Worm (Caenorhabditis elegans) whole organism, mixed stage, embryonic: ENCODE data around the gene M163.7.

ENCODE experiments used
- M03D4.4 ChIP-seq: sonication (generic microtip); optimal IDR thresholded peaks from 2 replicates; lab custom pipeline; 2017; ENCODE audit warnings: mild to moderate bottlenecking, missing genetic modification characterization, missing compliant biosample characterization
- bed-3 ChIP-seq: fragments of 200-800 bp; sonication (Bioruptor generic); optimal IDR thresholded peaks from 3 replicates; lab custom pipeline; 2018; ENCODE audit warnings: mild to moderate bottlenecking, missing genetic modification characterization, moderate library complexity, missing compliant biosample characterization
- blmp-1 ChIP-seq: fragments of 150-350 bp; optimal IDR thresholded peaks from 2 replicates; lab custom pipeline; 2014; ENCODE audit warnings: missing biosample characterization, missing genetic modification characterization
- ceh-39 ChIP-seq: fragments of 150-350 bp; optimal IDR thresholded peaks from 2 replicates; lab custom pipeline; 2014; ENCODE audit warnings: missing biosample characterization, missing genetic modification characterization
- ceh-43 ChIP-seq: fragments of 200-800 bp; sonication (Bioruptor generic); optimal IDR thresholded peaks from 2 replicates; lab custom pipeline; 2018; ENCODE audit warnings: mild to moderate bottlenecking, missing genetic modification characterization, moderate library complexity, missing compliant biosample characterization
- ceh-83 ChIP-seq: fragments of 200-800 bp; sonication (Bioruptor generic); optimal IDR thresholded peaks from 2 replicates; lab custom pipeline; 2018; ENCODE audit warnings: mild to moderate bottlenecking, missing genetic modification characterization, missing compliant biosample characterization
- ces-1 ChIP-seq: fragments of 150-350 bp; optimal IDR thresholded peaks from 2 replicates; lab custom pipeline; 2014; ENCODE audit warnings: missing biosample characterization, missing genetic modification reagents, missing genetic modification characterization
- cnd-1 ChIP-seq: fragments of 200-800 bp; sonication (Bioruptor generic); optimal IDR thresholded peaks from 2 replicates; lab custom pipeline; 2018; ENCODE audit warnings: mild to moderate bottlenecking, missing genetic modification characterization, missing compliant biosample characterization
- elt-1 ChIP-seq: sonication (generic microtip); optimal IDR thresholded peaks from 2 replicates; lab custom pipeline; 2017; ENCODE audit warnings: missing genetic modification characterization, mild to moderate bottlenecking, missing compliant biosample characterization, antibody characterized with exemption, moderate library complexity, borderline replicate concordance; ENCODE audit not compliant: insufficient read depth
- elt-3 ChIP-seq: fragments of 150-350 bp; optimal IDR thresholded peaks from 2 replicates; lab custom pipeline; 2014; ENCODE audit warnings: missing biosample characterization, missing genetic modification characterization
- flh-1 ChIP-seq: fragments of 200-800 bp; sonication (Bioruptor generic); optimal IDR thresholded peaks from 2 replicates; lab custom pipeline; 2018; ENCODE audit warnings: mild to moderate bottlenecking, missing genetic modification characterization, moderate library complexity, missing compliant biosample characterization
- ham-2 ChIP-seq: fragments of 200-800 bp; sonication (Bioruptor generic); optimal IDR thresholded peaks from 2 replicates; lab custom pipeline; 2018; ENCODE audit warnings: mild to moderate bottlenecking, missing genetic modification characterization, missing compliant biosample characterization
- hlh-1 ChIP-seq: fragments of 150-350 bp; optimal IDR thresholded peaks from 2 replicates; lab custom pipeline; 2014; ENCODE audit warnings: missing biosample characterization, missing genetic modification reagents, missing genetic modification characterization
- lin-13 ChIP-seq: fragments of 150-350 bp; optimal IDR thresholded peaks from 2 replicates; lab custom pipeline; 2014; ENCODE audit warnings: missing biosample characterization, missing genetic modification characterization
- lin-32 ChIP-seq: fragments of 200-800 bp; sonication (Bioruptor generic); optimal IDR thresholded peaks from 2 replicates; lab custom pipeline; 2018; ENCODE audit warnings: mild to moderate bottlenecking, missing genetic modification characterization, missing compliant biosample characterization
- lsy-2 ChIP-seq: fragments of 150-350 bp; optimal IDR thresholded peaks from 2 replicates; lab custom pipeline; 2014; ENCODE audit warnings: missing biosample characterization, missing genetic modification characterization
- mab-5 ChIP-seq: fragments of 150-350 bp; optimal IDR thresholded peaks from 2 replicates; lab custom pipeline; 2014; ENCODE audit warnings: missing biosample characterization, missing genetic modification characterization
- mep-1 ChIP-seq: fragments of 150-350 bp; optimal IDR thresholded peaks from 2 replicates; lab custom pipeline; 2017; ENCODE audit warnings: missing biosample characterization, missing genetic modification reagents, missing genetic modification characterization, inconsistent platforms
- mls-2 ChIP-seq: sonication (generic microtip); optimal IDR thresholded peaks from 2 replicates; lab custom pipeline; 2016; ENCODE audit warnings: mild to moderate bottlenecking, missing genetic modification characterization, moderate library complexity, missing compliant biosample characterization
- nhr-12 ChIP-seq: fragments of 150-350 bp; optimal IDR thresholded peaks from 2 replicates; lab custom pipeline; 2014; ENCODE audit warnings: missing biosample characterization, missing genetic modification characterization
- nhr-2 ChIP-seq: fragments of 150-350 bp; optimal IDR thresholded peaks from 2 replicates; lab custom pipeline; 2014; ENCODE audit warnings: missing biosample characterization, missing genetic modification characterization
- nhr-237 ChIP-seq: fragments of 150-350 bp; optimal IDR thresholded peaks from 2 replicates; lab custom pipeline; 2014; ENCODE audit warnings: missing biosample characterization, missing genetic modification characterization
- nhr-28 ChIP-seq: fragments of 150-350 bp; optimal IDR thresholded peaks from 2 replicates; lab custom pipeline; 2014; ENCODE audit warnings: missing biosample characterization, missing genetic modification characterization
- nhr-76 ChIP-seq: sonication (generic microtip); optimal IDR thresholded peaks from 2 replicates; lab custom pipeline; 2017; ENCODE audit warnings: missing biosample characterization, missing genetic modification characterization
- sem-2 ChIP-seq: fragments of 200-800 bp; sonication (Bioruptor generic); optimal IDR thresholded peaks from 2 replicates; lab custom pipeline; 2018; ENCODE audit warnings: mild to moderate bottlenecking, missing genetic modification characterization, missing compliant biosample characterization
- sptf-1 ChIP-seq: sonication (generic microtip); optimal IDR thresholded peaks from 2 replicates; lab custom pipeline; 2017; ENCODE audit warnings: mild to moderate bottlenecking, missing genetic modification characterization, moderate library complexity, missing compliant biosample characterization
- tbx-8 ChIP-seq: fragments of 200-800 bp; sonication (Bioruptor generic); optimal IDR thresholded peaks from 2 replicates; lab custom pipeline; 2018; ENCODE audit warnings: mild to moderate bottlenecking, missing genetic modification characterization, moderate library complexity, missing compliant biosample characterization
- unc-120 ChIP-seq: sonication (generic microtip); optimal IDR thresholded peaks from 2 replicates; lab custom pipeline; 2017; ENCODE audit warnings: missing genetic modification characterization, missing compliant biosample characterization; ENCODE audit not compliant: poor library complexity, severe bottlenecking
- unc-39 ChIP-seq: fragments of 150-350 bp; optimal IDR thresholded peaks from 2 replicates; lab custom pipeline; 2014; ENCODE audit warnings: missing biosample characterization, missing genetic modification characterization
- unc-62 ChIP-seq: fragments of 150-350 bp; optimal IDR thresholded peaks from 2 replicates; lab custom pipeline; 2014; ENCODE audit warnings: missing biosample characterization, missing genetic modification reagents, missing genetic modification characterization
- zip-8 ChIP-seq: fragments of 150-350 bp; optimal IDR thresholded peaks from 2 replicates; lab custom pipeline; 2014; ENCODE audit warnings: missing biosample characterization, missing genetic modification characterization
- ztf-11 ChIP-seq: fragments of 150-350 bp; optimal IDR thresholded peaks from 2 replicates; lab custom pipeline; 2014; ENCODE audit warnings: missing biosample characterization, missing genetic modification characterization

The M163.7 gene

ce11 chrX:14504551-14504902, 39.9 kb downstream of the M163.7 start:
- TF ChIP-seq unc-39 (tag; lab: Kevin White, UChicago) (no peak), nhr-2 (no peak), tbx-8 (no peak), bed-3 (GFP tag; lab: Kevin White, UChicago) (no peak), nhr-76 (tag; lab: Kevin White, UChicago) (no peak), zip-8 (tag; lab: Kevin White, UChicago) (no peak), nhr-237 (tag; lab: Kevin White, UChicago) (no peak), sem-2 (GFP tag; lab: Kevin White, UChicago) (no peak), ceh-39 (tag; lab: Kevin White, UChicago) (no peak), lsy-2 (no peak), ham-2 (no peak), nhr-12 (no peak), mls-2 (tag; lab: Kevin White, UChicago) (no peak), mab-5 (tag; lab: Kevin White, UChicago) (no peak), unc-120 (tag; lab: Kevin White, UChicago) (no peak), elt-1 (tag; lab: Kevin White, UChicago) (no peak)

- peak; percentile 52 for TF ChIP-seq M03D4.4 (tag; lab: Kevin White, UChicago)
- TF ChIP-seq cnd-1 (tag; lab: Kevin White, UChicago): peak; percentile 10
- no peak for TF ChIP-seq blmp-1 (tag; lab: Kevin White, UChicago)
- TF ChIP-seq ceh-83: no peak
- TF ChIP-seq mls-2 (tag; lab: Kevin White, UChicago): no peak
Measured at ce11 chrX:14505578-14506353, 41.2 kb downstream of the M163.7 start.

ce11 chrX:14507992-14508391, 43.4 kb downstream of the M163.7 start:
- TF ChIP-seq ceh-43 (GFP tag; lab: Kevin White, UChicago): no peak
- no peak for TF ChIP-seq hlh-1 (tag; lab: Kevin White, UChicago)
- no peak for TF ChIP-seq ces-1 (GFP tag; lab: Kevin White, UChicago)
- no peak for TF ChIP-seq nhr-2
- TF ChIP-seq zip-8 (tag; lab: Kevin White, UChicago): no peak
- no peak for TF ChIP-seq unc-39 (tag; lab: Kevin White, UChicago)
- no peak for TF ChIP-seq nhr-12
- no peak for TF ChIP-seq flh-1
- TF ChIP-seq mab-5 (tag; lab: Kevin White, UChicago): no peak
- TF ChIP-seq lin-32 (GFP tag; lab: Kevin White, UChicago): no peak
- TF ChIP-seq ham-2: no peak
- no peak for TF ChIP-seq cnd-1 (tag; lab: Kevin White, UChicago)
- TF ChIP-seq lin-13 (tag; lab: Kevin White, UChicago): no peak
- TF ChIP-seq tbx-8: no peak
- no peak for TF ChIP-seq nhr-237 (tag; lab: Kevin White, UChicago)
- TF ChIP-seq nhr-28: no peak
- no peak for TF ChIP-seq elt-1 (tag; lab: Kevin White, UChicago)

- no peak for TF ChIP-seq nhr-12
- TF ChIP-seq sptf-1: no peak
- no peak for TF ChIP-seq mab-5 (tag; lab: Kevin White, UChicago)
- TF ChIP-seq ham-2: peak; percentile 32
- TF ChIP-seq unc-62 (GFP tag; lab: Kevin White, UChicago): peak; percentile 83
- no peak for TF ChIP-seq M03D4.4 (tag; lab: Kevin White, UChicago)
- no peak for TF ChIP-seq nhr-237 (tag; lab: Kevin White, UChicago)
- peak; percentile 43 for TF ChIP-seq unc-120 (tag; lab: Kevin White, UChicago)
- TF ChIP-seq, all 35 proteins: peak for 3
Measured at ce11 chrX:14508823-14509259, 44.2 kb downstream of the M163.7 start.

- TF ChIP-seq elt-3 (tag; lab: Kevin White, UChicago): no peak
- no peak for TF ChIP-seq lin-13 (tag; lab: Kevin White, UChicago)
- TF ChIP-seq flh-1: no peak
- TF ChIP-seq cnd-1 (tag; lab: Kevin White, UChicago): no peak
- TF ChIP-seq sem-2 (GFP tag; lab: Kevin White, UChicago): no peak
- TF ChIP-seq mep-1 (tag; lab: Kevin White, UChicago): no peak
- no peak for TF ChIP-seq ztf-11 (tag; lab: Kevin White, UChicago)
Measured at ce11 chrX:14510358-14510757, 45.7 kb downstream of the M163.7 start.
